Worm (Caenorhabditis elegans): ENCODE measurements around the gene F57G4.10.

ce11 chrV:17615609-17616008 lies 13.1 kb upstream of the F57G4.10 start, which contains the start of gene Y6G8.5:
- TF ChIP-seq tbx-11 (GFP tag; IDR thresholded peaks at IDR 0.05) (no peak), scrt-1 (GFP tag; IDR thresholded peaks at IDR 0.05) (no peak), ama-1 (optimal IDR thresholded peaks at IDR 0.05) (no peak), F13C5.2 (tag; optimal IDR thresholded peaks at IDR 0.05) (no peak), hmbx-1 (tag; optimal IDR thresholded peaks at IDR 0.05) (no peak), hmg-4 (GFP tag; optimal IDR thresholded peaks at IDR 0.05) (no peak), ceh-13 (GFP tag; optimal IDR thresholded peaks at IDR 0.05) (no peak), ceh-36 (tag; optimal IDR thresholded peaks at IDR 0.05) (no peak), hnd-1 (tag; optimal IDR thresholded peaks at IDR 0.05) (no peak), aly-1 (tag; optimal IDR thresholded peaks at IDR 0.05) (no peak), ets-7 (tag; optimal IDR thresholded peaks at IDR 0.05) (no peak)
